Fruit fly (Drosophila melanogaster): ENCODE data around the gene Usp12-46.

The Usp12-46 gene

dm6 chr3R:22769567-22769966 is 18.9 kb downstream of the Usp12-46 start, which contains the start of gene CG43092:
TSS of gene CG43092 (minus strand) at chr3R:22769667.
- TF ChIP-seq D1 (tag; optimal IDR thresholded peaks at IDR 0.05) (no peak), CG15710 (tag; optimal IDR thresholded peaks at IDR 0.05) (no peak), CG14655 (GFP tag; optimal IDR thresholded peaks at IDR 0.05) (no peak), Ets98B (GFP tag; IDR thresholded peaks at IDR 0.05) (no peak), CG10348 (GFP tag; IDR thresholded peaks at IDR 0.05) (no peak), CG17806 (tag; optimal IDR thresholded peaks at IDR 0.05) (no peak), Pif1B (GFP tag; optimal IDR thresholded peaks at IDR 0.05) (no peak), CG8159 (tag; optimal IDR thresholded peaks at IDR 0.05) (no peak), CG12605 (GFP tag; IDR thresholded peaks at IDR 0.05) (no peak), rn (GFP tag; IDR thresholded peaks at IDR 0.05) (no peak), CG4496 (GFP tag; IDR thresholded peaks at IDR 0.05) (no peak), fd96Ca (GFP tag; IDR thresholded peaks at IDR 0.05) (no peak)

- TF ChIP-seq gl (tag; optimal IDR thresholded peaks at IDR 0.05) (no peak), D1 (tag; optimal IDR thresholded peaks at IDR 0.05) (no peak), CG10348 (GFP tag; IDR thresholded peaks at IDR 0.05) (no peak), EcR (GFP tag; optimal IDR thresholded peaks at IDR 0.05) (no peak), CG9948 (tag; optimal IDR thresholded peaks at IDR 0.05) (no peak), Pif1A (GFP tag; optimal IDR thresholded peaks at IDR 0.05) (no peak), fd96Ca (GFP tag; IDR thresholded peaks at IDR 0.05) (no peak), CG34367 (tag; optimal IDR thresholded peaks at IDR 0.05) (no peak), CG15710 (tag; optimal IDR thresholded peaks at IDR 0.05) (no peak), CG8301 (tag; optimal IDR thresholded peaks at IDR 0.05) (no peak), CG32121 (GFP tag; IDR thresholded peaks at IDR 0.05) (no peak)
These were observed 19.5 kb downstream of the Usp12-46 start, which contains the start of gene CG43093 for dm6 chr3R:22770207-22770606. TSS of gene CG43093 (minus strand) at chr3R:22770307.

- TF ChIP-seq CG12605 (GFP tag; IDR thresholded peaks at IDR 0.05), result no peak
- no peak for TF ChIP-seq CG17806 (tag; optimal IDR thresholded peaks at IDR 0.05)
- no peak for TF ChIP-seq CG8301 (tag; optimal IDR thresholded peaks at IDR 0.05)
- no peak for TF ChIP-seq Pif1A (GFP tag; optimal IDR thresholded peaks at IDR 0.05)
- TF ChIP-seq CG32121 (GFP tag; IDR thresholded peaks at IDR 0.05), result no peak
- no peak for TF ChIP-seq CG34367 (tag; optimal IDR thresholded peaks at IDR 0.05)
- no peak for TF ChIP-seq CG14655 (GFP tag; optimal IDR thresholded peaks at IDR 0.05)
- TF ChIP-seq D1 (tag; optimal IDR thresholded peaks at IDR 0.05), result no peak
- no peak for TF ChIP-seq EcR (GFP tag; optimal IDR thresholded peaks at IDR 0.05)
- TF ChIP-seq CG4496 (GFP tag; IDR thresholded peaks at IDR 0.05), result no peak
- TF ChIP-seq Snoo (tag; optimal IDR thresholded peaks at IDR 0.05), result no peak
- TF ChIP-seq CG15710 (tag; optimal IDR thresholded peaks at IDR 0.05), result no peak
- no peak for TF ChIP-seq fd96Ca (GFP tag; IDR thresholded peaks at IDR 0.05)
- TF ChIP-seq gl (tag; optimal IDR thresholded peaks at IDR 0.05), result no peak
- no peak for TF ChIP-seq CG13204 (GFP tag; optimal IDR thresholded peaks at IDR 0.05)
- no peak for TF ChIP-seq CG10348 (GFP tag; IDR thresholded peaks at IDR 0.05)
- TF ChIP-seq Pif1B (GFP tag; optimal IDR thresholded peaks at IDR 0.05), result no peak
These were observed 20.2 kb downstream of the Usp12-46 start, which contains the start of gene CG43094 for dm6 chr3R:22770887-22771286. TSS of gene CG43094 (minus strand) at chr3R:22770987.

- TF ChIP-seq CG12605 (GFP tag; IDR thresholded peaks at IDR 0.05) (no peak), D1 (tag; optimal IDR thresholded peaks at IDR 0.05) (no peak), Pif1A (GFP tag; optimal IDR thresholded peaks at IDR 0.05) (no peak), Ets98B (GFP tag; IDR thresholded peaks at IDR 0.05) (no peak), CG9948 (tag; optimal IDR thresholded peaks at IDR 0.05) (no peak), rn (GFP tag; IDR thresholded peaks at IDR 0.05) (no peak), CG34367 (tag; optimal IDR thresholded peaks at IDR 0.05) (no peak), CG15710 (tag; optimal IDR thresholded peaks at IDR 0.05) (no peak), CG32121 (GFP tag; IDR thresholded peaks at IDR 0.05) (no peak), CG8301 (tag; optimal IDR thresholded peaks at IDR 0.05) (no peak), fd96Ca (GFP tag; IDR thresholded peaks at IDR 0.05) (no peak)
These were observed 21.0 kb downstream of the Usp12-46 start, which contains the start of gene CG43095 for dm6 chr3R:22771670-22772069. TSS of gene CG43095 (minus strand) at chr3R:22771770.

- no peak for TF ChIP-seq CG8301 (tag; optimal IDR thresholded peaks at IDR 0.05)
- TF ChIP-seq CG17806 (tag; optimal IDR thresholded peaks at IDR 0.05), result no peak
- TF ChIP-seq EcR (GFP tag; optimal IDR thresholded peaks at IDR 0.05), result no peak
- TF ChIP-seq CG34367 (tag; optimal IDR thresholded peaks at IDR 0.05), result no peak
- TF ChIP-seq Ets98B (GFP tag; IDR thresholded peaks at IDR 0.05), result no peak
- TF ChIP-seq CG14655 (GFP tag; optimal IDR thresholded peaks at IDR 0.05), result no peak
- TF ChIP-seq rn (GFP tag; IDR thresholded peaks at IDR 0.05), result no peak
- no peak for TF ChIP-seq Pif1A (GFP tag; optimal IDR thresholded peaks at IDR 0.05)
- TF ChIP-seq Snoo (tag; optimal IDR thresholded peaks at IDR 0.05), result no peak
- TF ChIP-seq CG12605 (GFP tag; IDR thresholded peaks at IDR 0.05), result no peak
- TF ChIP-seq CG8159 (tag; optimal IDR thresholded peaks at IDR 0.05), result no peak
- TF ChIP-seq CG4496 (GFP tag; IDR thresholded peaks at IDR 0.05), result no peak
- no peak for TF ChIP-seq CG9948 (tag; optimal IDR thresholded peaks at IDR 0.05)
- no peak for TF ChIP-seq fd96Ca (GFP tag; IDR thresholded peaks at IDR 0.05)
These were observed 25.8 kb downstream of the Usp12-46 start for dm6 chr3R:22776457-22776856.

dm6 chr3R:22780135-22780534 is 29.4 kb downstream of the Usp12-46 start:
- TF ChIP-seq CG4496 (GFP tag; IDR thresholded peaks at IDR 0.05) (peak; percentile 34; the same call in 1 of the 3 replicates), D1 (tag; optimal IDR thresholded peaks at IDR 0.05) (no peak), Pif1B (GFP tag; optimal IDR thresholded peaks at IDR 0.05) (no peak), rn (GFP tag; IDR thresholded peaks at IDR 0.05) (no peak), CG10348 (GFP tag; IDR thresholded peaks at IDR 0.05) (no peak), CG32121 (GFP tag; IDR thresholded peaks at IDR 0.05) (0 out of 2 replicates have a peak, but pooled peaks have one; percentile 20)

Data from whole organism, pupa.